Fruit fly (Drosophila melanogaster) whole organism, adult: ENCODE measurements around the gene org-1.

Experiments used
- CG11617 ChIP-seq: fragments of 200-800 bp; sonication (Bioruptor generic); optimal IDR thresholded peaks from 2 replicates; lab custom pipeline; 2017; ENCODE audit warnings: mild to moderate bottlenecking, missing biosample characterization, missing genetic modification reagents, missing genetic modification characterization
- CG12768 ChIP-seq: fragments of 200-800 bp; sonication (Bioruptor generic); optimal IDR thresholded peaks from 2 replicates; lab custom pipeline; 2017; ENCODE audit warnings: missing biosample characterization, missing genetic modification characterization, mild to moderate bottlenecking, moderate library complexity, missing genetic modification reagents
- CG14711 ChIP-seq: fragments of 200-800 bp; sonication (Bioruptor generic); optimal IDR thresholded peaks from 2 replicates; lab custom pipeline; 2018; ENCODE audit warnings: missing biosample characterization, mild to moderate bottlenecking, missing genetic modification characterization, moderate library complexity
- CG1620 ChIP-seq: fragments of 200-800 bp; sonication (Bioruptor generic); optimal IDR thresholded peaks from 2 replicates; lab custom pipeline; 2016; ENCODE audit warnings: missing biosample characterization, missing genetic modification characterization
- CG33017 ChIP-seq: fragments of 200-800 bp; sonication (Bioruptor generic); optimal IDR thresholded peaks from 2 replicates; lab custom pipeline; 2018; ENCODE audit warnings: missing biosample characterization, mild to moderate bottlenecking, missing genetic modification characterization, moderate library complexity
- CG5204 ChIP-seq: fragments of 200-800 bp; sonication (Bioruptor generic); optimal IDR thresholded peaks from 2 replicates; lab custom pipeline; 2016; ENCODE audit warnings: missing biosample characterization, missing genetic modification characterization
- CG7045 ChIP-seq: fragments of 200-800 bp; sonication (Bioruptor generic); optimal IDR thresholded peaks from 2 replicates; lab custom pipeline; 2017; ENCODE audit warnings: missing biosample characterization, mild to moderate bottlenecking, missing genetic modification characterization
- CG7101 ChIP-seq: fragments of 200-800 bp; sonication (Bioruptor generic); optimal IDR thresholded peaks from 2 replicates; lab custom pipeline; 2018; ENCODE audit warnings: missing biosample characterization, mild to moderate bottlenecking, missing genetic modification characterization, moderate library complexity
- Clk ChIP-seq: fragments of 200-800 bp; sonication (Bioruptor generic); optimal IDR thresholded peaks from 2 replicates; lab custom pipeline; 2017; ENCODE audit warnings: missing biosample characterization, missing genetic modification characterization
- Crg-1 ChIP-seq: fragments of 200-800 bp; sonication (Bioruptor generic); optimal IDR thresholded peaks from 2 replicates; lab custom pipeline; 2016; ENCODE audit warnings: missing biosample characterization, missing genetic modification characterization
- Hr96 ChIP-seq: fragments of 200-800 bp; sonication (Bioruptor generic); optimal IDR thresholded peaks from 2 replicates; lab custom pipeline; 2016; ENCODE audit warnings: missing biosample characterization, missing genetic modification characterization
- Mnt ChIP-seq: fragments of 200-800 bp; sonication (Bioruptor generic); optimal IDR thresholded peaks from 2 replicates; lab custom pipeline; 2016; ENCODE audit warnings: missing biosample characterization, mild to moderate bottlenecking, missing genetic modification characterization
- bab1 ChIP-seq: fragments of 200-800 bp; sonication (Bioruptor generic); optimal IDR thresholded peaks from 3 replicates; lab custom pipeline; 2019; ENCODE audit warnings: missing biosample characterization, mild to moderate bottlenecking, missing genetic modification characterization, moderate library complexity
- cic ChIP-seq: fragments of 200-800 bp; sonication (Bioruptor generic); optimal IDR thresholded peaks from 2 replicates; lab custom pipeline; 2017; ENCODE audit warnings: missing biosample characterization, mild to moderate bottlenecking, missing genetic modification characterization, moderate library complexity
- cnc ChIP-seq, 2 experiments: fragments of >200 bp; optimal IDR thresholded peaks; 2 replicates each; lab custom pipeline; 2017
- kay ChIP-seq: fragments of 200-800 bp; sonication (Bioruptor generic); peaks from one replicate; lab custom pipeline; 2016; ENCODE audit warnings: missing biosample characterization, missing genetic modification characterization, borderline replicate concordance
- ovo ChIP-seq: fragments of 200-800 bp; sonication (Bioruptor generic); optimal IDR thresholded peaks from 2 replicates; lab custom pipeline; 2016; ENCODE audit warnings: missing biosample characterization, missing genetic modification characterization
- pad ChIP-seq: fragments of 200-800 bp; sonication (Bioruptor generic); optimal IDR thresholded peaks from 3 replicates; lab custom pipeline; 2017; ENCODE audit warnings: missing biosample characterization, missing genetic modification characterization, mild to moderate bottlenecking, moderate library complexity, missing genetic modification reagents
- tj ChIP-seq: fragments of 200-800 bp; sonication (Bioruptor generic); optimal IDR thresholded peaks from 3 replicates; lab custom pipeline; 2017; ENCODE audit warnings: missing biosample characterization, mild to moderate bottlenecking, missing genetic modification characterization, moderate library complexity
- toe ChIP-seq: fragments of 200-800 bp; sonication (Bioruptor generic); optimal IDR thresholded peaks from 2 replicates; lab custom pipeline; 2016; ENCODE audit warnings: missing biosample characterization, missing genetic modification characterization

The org-1 gene

dm6 chrX:8436656-8437284, 18.1 kb downstream of the org-1 start, which contains the start of gene CG1440:
TSS of gene CG1440 (plus strand) at chrX:8437057.
- TF ChIP-seq CG33017 (tag; lab: Kevin White, UChicago) (no peak), Hr96 (GFP tag; lab: Kevin White, UChicago) (no peak), CG1620 (peak; percentile 14), CG11617 (GFP tag; lab: Kevin White, UChicago) (peak; percentile 33), kay (GFP tag; lab: Kevin White, UChicago) (no peak), CG7101 (tag; lab: Kevin White, UChicago) (peak; percentile 57), toe (GFP tag; lab: Kevin White, UChicago) (no peak), Mnt (GFP tag; lab: Kevin White, UChicago) (peak; percentile 59), CG14711 (tag; lab: Kevin White, UChicago) (peak; percentile 61), bab1 (GFP tag; lab: Kevin White, UChicago) (peak; percentile 89), Clk (no peak), CG5204 (GFP tag; lab: Kevin White, UChicago) (no peak)

dm6 chrX:8433709-8434108, 21.2 kb downstream of the org-1 start, which contains the start of gene CG32712:
TSS of gene CG32712 (minus strand) at chrX:8433809.
- TF ChIP-seq Mnt (GFP tag; lab: Kevin White, UChicago) (no peak), cnc (optimal IDR thresholded peaks at IDR 0.05; lab: Kevin White, UChicago) (no peak), tj (GFP tag; lab: Kevin White, UChicago) (no peak), Clk (no peak), cic (GFP tag; lab: Kevin White, UChicago) (no peak), toe (GFP tag; lab: Kevin White, UChicago) (no peak), bab1 (GFP tag; lab: Kevin White, UChicago) (no peak), CG33017 (tag; lab: Kevin White, UChicago) (no peak), kay (GFP tag; lab: Kevin White, UChicago) (no peak), CG12768 (GFP tag; lab: Kevin White, UChicago) (no peak), CG1620 (no peak)

- TF ChIP-seq kay (GFP tag; lab: Kevin White, UChicago): peak; percentile 81
- no peak for TF ChIP-seq Crg-1 (GFP tag; lab: Kevin White, UChicago)
These were observed 32.2 kb downstream of the org-1 start for dm6 chrX:8422643-8423042.

- peak; percentile 75 for TF ChIP-seq ovo
- TF ChIP-seq CG12768 (GFP tag; lab: Kevin White, UChicago): no peak
These were observed 33.4 kb downstream of the org-1 start for dm6 chrX:8421449-8421795.

- TF ChIP-seq pad (GFP tag; lab: Kevin White, UChicago) (peak; percentile 85), Mnt (GFP tag; lab: Kevin White, UChicago) (peak; percentile 79), CG7101 (tag; lab: Kevin White, UChicago) (peak; percentile 59), bab1 (GFP tag; lab: Kevin White, UChicago) (peak; percentile 88), cnc (optimal IDR thresholded peaks at IDR 0.05; lab: Kevin White, UChicago) (no peak), Crg-1 (GFP tag; lab: Kevin White, UChicago) (no peak), cic (GFP tag; lab: Kevin White, UChicago) (peak; percentile 24), tj (GFP tag; lab: Kevin White, UChicago) (peak; percentile 75), Clk (no peak), CG1620 (no peak), Hr96 (GFP tag; lab: Kevin White, UChicago) (no peak), CG14711 (tag; lab: Kevin White, UChicago) (no peak), kay (GFP tag; lab: Kevin White, UChicago) (peak; percentile 88), CG12768 (GFP tag; lab: Kevin White, UChicago) (peak; percentile 64), CG33017 (tag; lab: Kevin White, UChicago) (peak; percentile 14), toe (GFP tag; lab: Kevin White, UChicago) (no peak), CG7045 (GFP tag; lab: Kevin White, UChicago) (no peak), ovo (no peak), CG11617 (GFP tag; lab: Kevin White, UChicago) (peak; percentile 50), CG5204 (GFP tag; lab: Kevin White, UChicago) (no peak)
These were observed 34.0 kb downstream of the org-1 start for dm6 chrX:8420772-8421448.

dm6 chrX:8419534-8419933, 35.3 kb downstream of the org-1 start:
- no peak for TF ChIP-seq CG12768 (GFP tag; lab: Kevin White, UChicago)
- TF ChIP-seq bab1 (GFP tag; lab: Kevin White, UChicago): no peak
- peak; percentile 13 for TF ChIP-seq ovo

dm6 chrX:8416956-8417355, 37.9 kb downstream of the org-1 start:
- TF ChIP-seq CG1620 (peak; percentile 2), tj (GFP tag; lab: Kevin White, UChicago) (no peak)
